Worm (Caenorhabditis elegans) whole organism, young adult: ENCODE data around the gene fbxa-112.

Experiments
- B0035.1 ChIP-seq: sonication (generic microtip); optimal IDR thresholded peaks from 2 replicates; lab custom pipeline; 2016; ENCODE audit warnings: missing genetic modification characterization, mild to moderate bottlenecking, missing compliant biosample characterization, missing genotype, missing genetic modification reagents
- B0261.1 ChIP-seq: sonication (generic microtip); optimal IDR thresholded peaks from 2 replicates; lab custom pipeline; 2016; ENCODE audit warnings: mild to moderate bottlenecking, missing genetic modification characterization, moderate library complexity, missing compliant biosample characterization
- F33H1.4 ChIP-seq: fragments of 200-800 bp; sonication (Bioruptor generic); IDR thresholded peaks from 2 replicates; pipeline ENCODE4 v1.3.6; 2022; ENCODE audit warnings: missing genetic modification reagents, missing genetic modification characterization, missing compliant biosample characterization
- F37B4.10 ChIP-seq: fragments of 200-800 bp; sonication (Bioruptor generic); IDR thresholded peaks from 2 replicates; pipeline ENCODE4 v1.3.6; 2022; ENCODE audit warnings: missing genetic modification characterization, missing compliant biosample characterization
- K11D2.4 ChIP-seq: fragments of 200-800 bp; sonication (Bioruptor generic); IDR thresholded peaks from 2 replicates; pipeline ENCODE4 v1.3.6; 2022; ENCODE audit warnings: missing genetic modification reagents, missing genetic modification characterization, missing compliant biosample characterization
- K12H6.12 ChIP-seq: fragments of 200-800 bp; sonication (Bioruptor generic); optimal IDR thresholded peaks from 2 replicates; lab custom pipeline; 2018; ENCODE audit warnings: mild to moderate bottlenecking, missing genetic modification characterization, missing compliant biosample characterization
- Y56A3A.18 ChIP-seq: fragments of 200-800 bp; sonication (Bioruptor generic); IDR thresholded peaks from 2 replicates; pipeline ENCODE4 v1.3.6; 2022; ENCODE audit warnings: missing genetic modification reagents, missing genetic modification characterization, missing compliant biosample characterization
- Y67H2A.10 ChIP-seq: fragments of 200-800 bp; sonication (Bioruptor generic); conservative IDR thresholded peaks from 2 replicates; pipeline ENCODE4 v1.3.6; 2022; ENCODE audit warnings: missing genetic modification reagents, missing genetic modification characterization, missing compliant biosample characterization
- Y79H2A.3 ChIP-seq: fragments of 200-800 bp; sonication (Bioruptor generic); conservative IDR thresholded peaks from 2 replicates; pipeline ENCODE4 v1.3.6; 2022; ENCODE audit warnings: missing genetic modification reagents, missing genetic modification characterization, missing compliant biosample characterization
- ZK185.1 ChIP-seq: sonication (generic microtip); optimal IDR thresholded peaks from 2 replicates; lab custom pipeline; 2016; ENCODE audit warnings: mild to moderate bottlenecking, missing genetic modification characterization, missing compliant biosample characterization; ENCODE audit not compliant: poor library complexity, severe bottlenecking
- akir-1 ChIP-seq: fragments of 200-800 bp; sonication (Bioruptor generic); optimal IDR thresholded peaks from 2 replicates; lab custom pipeline; 2018; ENCODE audit warnings: mild to moderate bottlenecking, missing genetic modification characterization, moderate library complexity, missing compliant biosample characterization
- aptf-2 ChIP-seq: fragments of 200-800 bp; sonication (Bioruptor generic); conservative IDR thresholded peaks from 2 replicates; pipeline ENCODE4 v1.3.6; 2022; ENCODE audit warnings: missing genetic modification reagents, missing genetic modification characterization, missing compliant biosample characterization
- attf-5 ChIP-seq: fragments of 200-800 bp; sonication (Bioruptor generic); optimal IDR thresholded peaks from 2 replicates; lab custom pipeline; 2018; ENCODE audit warnings: mild to moderate bottlenecking, missing genetic modification characterization, missing compliant biosample characterization
- ceh-79 ChIP-seq: sonication (generic microtip); optimal IDR thresholded peaks from 2 replicates; lab custom pipeline; 2017; ENCODE audit warnings: mild to moderate bottlenecking, missing genetic modification characterization, missing compliant biosample characterization
- ceh-91 ChIP-seq: fragments of 200-800 bp; sonication (Bioruptor generic); IDR thresholded peaks from 2 replicates; pipeline ENCODE4 v1.3.6; 2022; ENCODE audit warnings: missing genetic modification reagents, missing genetic modification characterization, missing compliant biosample characterization
- dox-1 ChIP-seq: fragments of 200-800 bp; sonication (Bioruptor generic); IDR thresholded peaks from 2 replicates; pipeline ENCODE4 v1.3.6; 2022; ENCODE audit warnings: missing genetic modification reagents, missing genetic modification characterization, missing compliant biosample characterization
- efl-1 ChIP-seq: fragments of 150-350 bp; optimal IDR thresholded peaks from 2 replicates; lab custom pipeline; 2014; ENCODE audit warnings: missing biosample characterization, missing genetic modification reagents, missing genetic modification characterization
- egrh-3 ChIP-seq: fragments of 200-800 bp; sonication (Bioruptor generic); IDR thresholded peaks from 2 replicates; pipeline ENCODE4 v1.3.6; 2022; ENCODE audit warnings: missing genetic modification reagents, missing genetic modification characterization, missing compliant biosample characterization
- gei-17 ChIP-seq: fragments of 200-800 bp; sonication (Bioruptor generic); optimal IDR thresholded peaks from 2 replicates; lab custom pipeline; 2018; ENCODE audit warnings: mild to moderate bottlenecking, missing genetic modification characterization, missing compliant biosample characterization
- hmg-20 ChIP-seq: fragments of 200-800 bp; sonication (Bioruptor generic); IDR thresholded peaks from 2 replicates; pipeline ENCODE4 v1.3.6; 2022; ENCODE audit warnings: missing genetic modification reagents, missing genetic modification characterization, missing compliant biosample characterization
- hrde-1 ChIP-seq: sonication (generic microtip); optimal IDR thresholded peaks from 2 replicates; lab custom pipeline; 2016; ENCODE audit warnings: missing genetic modification characterization, mild to moderate bottlenecking, missing compliant biosample characterization, moderate library complexity, missing genotype, missing genetic modification reagents, borderline replicate concordance
- let-526 ChIP-seq: fragments of 200-800 bp; sonication (Bioruptor generic); IDR thresholded peaks from 2 replicates; pipeline ENCODE4 v1.3.6; 2022; ENCODE audit warnings: missing genetic modification reagents, missing genetic modification characterization, missing compliant biosample characterization
- let-607 ChIP-seq, 2 experiments: fragments of 200-800 bp in 1 of 2; sonication (Bioruptor generic) in 1 of 2; sonication (generic microtip) in 1 of 2; optimal IDR thresholded peaks; 2 replicates each; lab custom pipeline; 2016 to 2018; ENCODE audit warnings: mild to moderate bottlenecking in 2 of 2, missing compliant biosample characterization in 2 of 2, missing genetic modification characterization in 2 of 2, moderate library complexity in 2 of 2, missing genotype in 1 of 2
- lin-26 ChIP-seq: fragments of 200-800 bp; sonication (Bioruptor generic); IDR thresholded peaks from 2 replicates; pipeline ENCODE4 v1.3.6; 2022; ENCODE audit warnings: missing genetic modification reagents, missing genetic modification characterization, missing compliant biosample characterization
- lir-1 ChIP-seq: fragments of 200-800 bp; sonication (Bioruptor generic); conservative IDR thresholded peaks from 2 replicates; pipeline ENCODE4 v1.3.6; 2022; ENCODE audit warnings: missing genetic modification reagents, missing genetic modification characterization, missing compliant biosample characterization
- madf-10 ChIP-seq: sonication (generic microtip); optimal IDR thresholded peaks from 2 replicates; lab custom pipeline; 2016; ENCODE audit warnings: mild to moderate bottlenecking, missing genetic modification characterization, missing compliant biosample characterization
- madf-3 ChIP-seq: fragments of 200-800 bp; sonication (Bioruptor generic); IDR thresholded peaks from 2 replicates; pipeline ENCODE4 v1.3.6; 2022; ENCODE audit warnings: missing genetic modification reagents, missing genetic modification characterization, missing compliant biosample characterization
- madf-6 ChIP-seq: fragments of 200-800 bp; sonication (Bioruptor generic); IDR thresholded peaks from 2 replicates; pipeline ENCODE4 v1.3.6; 2022; ENCODE audit warnings: missing genetic modification reagents, missing genetic modification characterization, missing compliant biosample characterization
- madf-8 ChIP-seq: fragments of 200-800 bp; sonication (Bioruptor generic); conservative IDR thresholded peaks from 2 replicates; pipeline ENCODE4 v1.3.6; 2022; ENCODE audit warnings: missing genetic modification reagents, missing genetic modification characterization, missing compliant biosample characterization
- mel-28 ChIP-seq: sonication (generic microtip); optimal IDR thresholded peaks from 2 replicates; lab custom pipeline; 2016; ENCODE audit warnings: borderline replicate concordance, mild to moderate bottlenecking, missing genetic modification characterization, missing compliant biosample characterization
- mes-4 ChIP-seq: sonication (generic microtip); optimal IDR thresholded peaks from 2 replicates; lab custom pipeline; 2016; ENCODE audit warnings: missing genotype, missing genetic modification characterization, missing compliant biosample characterization
- nfyb-1 ChIP-seq: fragments of 200-800 bp; sonication (Bioruptor generic); IDR thresholded peaks from 2 replicates; pipeline ENCODE4 v1.3.6; 2022; ENCODE audit warnings: missing genetic modification reagents, missing genetic modification characterization, missing compliant biosample characterization
- nhr-120 ChIP-seq: fragments of 200-800 bp; sonication (Bioruptor generic); IDR thresholded peaks from 2 replicates; pipeline ENCODE4 v1.3.6; 2022; ENCODE audit warnings: missing genetic modification characterization, missing compliant biosample characterization
- nhr-90 ChIP-seq: sonication (generic microtip); optimal IDR thresholded peaks from 2 replicates; lab custom pipeline; 2016; ENCODE audit warnings: missing genotype, mild to moderate bottlenecking, missing genetic modification characterization, missing compliant biosample characterization
- rcor-1 ChIP-seq: fragments of 200-800 bp; sonication (Bioruptor generic); IDR thresholded peaks from 2 replicates; pipeline ENCODE4 v1.3.6; 2022; ENCODE audit warnings: missing genetic modification reagents, missing genetic modification characterization, missing compliant biosample characterization
- rec-8 ChIP-seq, 2 experiments: sonication (generic microtip); optimal IDR thresholded peaks; 2 replicates each; lab custom pipeline; 2016; ENCODE audit warnings: mild to moderate bottlenecking in 2 of 2, missing genetic modification characterization in 2 of 2, missing genetic modification reagents in 2 of 2, missing genotype in 2 of 2, missing biosample characterization in 1 of 2, missing compliant biosample characterization in 1 of 2, moderate library complexity in 1 of 2
- rpc-1 ChIP-seq, 2 experiments: fragments of 150-350 bp in 1 of 2; sonication (generic microtip) in 1 of 2; optimal IDR thresholded peaks; 2 replicates each; lab custom pipeline; 2014 to 2018; ENCODE audit warnings: missing biosample characterization in 1 of 2, missing genetic modification characterization in 1 of 2, missing genetic modification reagents in 1 of 2, missing genotype in 1 of 2
- sea-2 ChIP-seq: fragments of 200-800 bp; sonication (Bioruptor generic); IDR thresholded peaks from 2 replicates; pipeline ENCODE4 v1.3.6; 2022; ENCODE audit warnings: missing genetic modification characterization, missing compliant biosample characterization
- somi-1 ChIP-seq: fragments of 200-800 bp; sonication (Bioruptor generic); optimal IDR thresholded peaks from 2 replicates; lab custom pipeline; 2018; ENCODE audit warnings: mild to moderate bottlenecking, missing genetic modification characterization, missing compliant biosample characterization
- tbx-9 ChIP-seq: sonication (generic microtip); optimal IDR thresholded peaks from 2 replicates; lab custom pipeline; 2016; ENCODE audit warnings: borderline replicate concordance, missing genetic modification characterization, inconsistent platforms, missing compliant biosample characterization
- unc-130 ChIP-seq: sonication (generic microtip); optimal IDR thresholded peaks from 2 replicates; lab custom pipeline; 2016; ENCODE audit warnings: missing genetic modification reagents, missing genetic modification characterization, missing compliant biosample characterization
- zfh-2 ChIP-seq: fragments of 200-800 bp; sonication (Bioruptor generic); conservative IDR thresholded peaks from 2 replicates; pipeline ENCODE4 v1.3.6; 2022; ENCODE audit warnings: missing genetic modification reagents, missing genetic modification characterization, missing compliant biosample characterization
- ztf-18 ChIP-seq: sonication (generic microtip); optimal IDR thresholded peaks from 2 replicates; lab custom pipeline; 2016; ENCODE audit warnings: missing genotype, mild to moderate bottlenecking, missing genetic modification characterization, missing compliant biosample characterization
- ztf-25 ChIP-seq: fragments of 200-800 bp; sonication (Bioruptor generic); IDR thresholded peaks from 2 replicates; pipeline ENCODE4 v1.3.6; 2022; ENCODE audit warnings: missing genetic modification reagents, missing genetic modification characterization, missing compliant biosample characterization
- ztf-28 ChIP-seq: fragments of 200-800 bp; sonication (Bioruptor generic); IDR thresholded peaks from 2 replicates; pipeline ENCODE4 v1.3.6; 2022; ENCODE audit warnings: missing genetic modification reagents, missing genetic modification characterization, missing compliant biosample characterization

The fbxa-112 gene

DNA sequence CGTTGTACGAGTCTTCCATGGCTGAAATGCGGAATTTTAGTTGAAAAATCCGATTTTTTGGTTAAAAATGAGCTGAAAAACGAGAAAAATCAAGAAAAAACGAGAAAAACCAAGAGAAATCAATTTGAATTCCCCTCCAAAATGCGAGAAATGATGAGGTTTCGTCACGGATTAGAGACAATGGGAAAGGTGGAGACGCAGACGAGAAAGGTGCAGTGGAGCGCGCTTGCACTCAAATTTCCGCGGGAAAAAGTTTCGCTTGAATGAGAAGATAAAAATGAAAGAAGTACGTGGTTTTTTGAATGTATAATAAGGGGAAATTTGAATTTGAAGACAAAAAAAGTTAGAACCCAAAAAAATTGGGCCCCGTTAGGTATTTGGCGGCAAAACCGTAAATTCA lies 17.7 kb upstream of the fbxa-112 start, which contains the start of gene efl-1 (continued):
- TF ChIP-seq somi-1 (GFP tag; lab: Kevin White, UChicago), result peak; percentile 22
- TF ChIP-seq Y67H2A.10 (GFP tag; lab: Robert Waterston, UW), result no peak
- TF ChIP-seq nhr-120 (GFP tag; lab: Robert Waterston, UW), result no peak
- no peak for TF ChIP-seq B0035.1
- TF ChIP-seq F37B4.10, result no peak
- TF ChIP-seq zfh-2 (GFP tag; lab: Robert Waterston, UW), result no peak
- peak; percentile 87 for TF ChIP-seq rcor-1 (GFP tag; lab: Robert Waterston, UW)
- TF ChIP-seq F33H1.4 (GFP tag; lab: Robert Waterston, UW), result 0 out of 2 replicates have a peak, but pooled peaks have one; percentile 35
- TF ChIP-seq madf-8, result peak; percentile 35
- TF ChIP-seq egrh-3, result no peak
- no peak for TF ChIP-seq sea-2 (GFP tag; lab: Robert Waterston, UW)
- peak; percentile 81 for TF ChIP-seq madf-6 (GFP tag; lab: Robert Waterston, UW)
- no peak for TF ChIP-seq let-526
- TF ChIP-seq mes-4, result no peak
- TF ChIP-seq B0261.1, result peak; percentile 37
- no peak for TF ChIP-seq unc-130 (GFP tag; lab: Kevin White, UChicago)
- TF ChIP-seq Y56A3A.18 (GFP tag; lab: Robert Waterston, UW), result peak; percentile 72; the same call in 1 of the 2 replicates
- no peak for TF ChIP-seq madf-3
- no peak for TF ChIP-seq ceh-91 (GFP tag; lab: Robert Waterston, UW)
- TF ChIP-seq nhr-90 (tag; lab: Kevin White, UChicago), result no peak
- no peak for TF ChIP-seq efl-1 (GFP tag; lab: Kevin White, UChicago)
- no peak for TF ChIP-seq tbx-9 (tag; lab: Kevin White, UChicago)
- TF ChIP-seq lin-26 (GFP tag; lab: Robert Waterston, UW), result no peak
- TF ChIP-seq hrde-1 (tag; lab: Kevin White, UChicago), result no peak
- TF ChIP-seq Y79H2A.3 (GFP tag; lab: Robert Waterston, UW), result no peak
- TF ChIP-seq mel-28, result no peak
- TF ChIP-seq ceh-79, result no peak
- TF ChIP-seq let-607 (tag; optimal IDR thresholded peaks at IDR 0.05; lab: Kevin White, UChicago), result peak in 1 of 2 experiments; percentile 22
- TF ChIP-seq ZK185.1 (tag; lab: Kevin White, UChicago), result no peak
- no peak for TF ChIP-seq ztf-28 (GFP tag; lab: Robert Waterston, UW)
- TF ChIP-seq hmg-20 (GFP tag; lab: Robert Waterston, UW), result no peak
- TF ChIP-seq lir-1, result peak; percentile 43; the same call in 1 of the 2 replicates
- TF ChIP-seq gei-17 (GFP tag; lab: Kevin White, UChicago), result no peak
- no peak for TF ChIP-seq aptf-2 (GFP tag; lab: Robert Waterston, UW)
- no peak for TF ChIP-seq rpc-1 (optimal IDR thresholded peaks at IDR 0.05; lab: Kevin White, UChicago)
- TF ChIP-seq rpc-1 (tag; optimal IDR thresholded peaks at IDR 0.05; lab: Kevin White, UChicago), result no peak
- no peak for TF ChIP-seq rec-8 (tag; optimal IDR thresholded peaks at IDR 0.05; lab: Kevin White, UChicago)
- peak; percentile 42 for TF ChIP-seq K12H6.12
- TF ChIP-seq akir-1 (GFP tag; lab: Kevin White, UChicago), result no peak
- TF ChIP-seq dox-1, result peak; percentile 85

DNA sequence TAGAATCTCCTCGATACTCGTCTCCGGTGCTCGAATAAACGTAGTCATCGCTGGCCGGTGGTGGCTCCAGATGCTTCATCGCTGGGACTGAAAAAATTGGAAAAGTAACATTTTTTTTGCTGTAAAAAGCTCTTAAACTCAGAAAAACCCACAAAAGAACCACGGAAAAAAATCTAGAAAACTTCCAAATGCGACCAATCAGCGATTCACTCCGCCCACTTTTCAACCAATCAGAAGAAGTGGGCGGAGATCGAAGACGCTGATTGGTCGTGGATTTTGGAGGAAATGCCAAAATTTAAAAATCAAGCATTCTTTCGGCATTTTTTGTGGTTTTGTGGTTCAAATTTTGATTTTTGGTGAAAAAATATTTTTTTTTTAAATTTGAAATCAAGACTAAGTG lies 11.1 kb upstream of the fbxa-112 start:
- peak; percentile 15; the same call in 1 of the 2 replicates for TF ChIP-seq nfyb-1 (GFP tag; lab: Robert Waterston, UW)
- no peak for TF ChIP-seq ztf-18 (tag; lab: Kevin White, UChicago)
- TF ChIP-seq madf-10 (tag; lab: Kevin White, UChicago), result no peak
- no peak for TF ChIP-seq madf-3
- no peak for TF ChIP-seq attf-5
- no peak for TF ChIP-seq ztf-25 (GFP tag; lab: Robert Waterston, UW)
- TF ChIP-seq K11D2.4 (GFP tag; lab: Robert Waterston, UW), result no peak
